Fruit fly (Drosophila melanogaster): ENCODE data around the gene CG12071.

DNA sequence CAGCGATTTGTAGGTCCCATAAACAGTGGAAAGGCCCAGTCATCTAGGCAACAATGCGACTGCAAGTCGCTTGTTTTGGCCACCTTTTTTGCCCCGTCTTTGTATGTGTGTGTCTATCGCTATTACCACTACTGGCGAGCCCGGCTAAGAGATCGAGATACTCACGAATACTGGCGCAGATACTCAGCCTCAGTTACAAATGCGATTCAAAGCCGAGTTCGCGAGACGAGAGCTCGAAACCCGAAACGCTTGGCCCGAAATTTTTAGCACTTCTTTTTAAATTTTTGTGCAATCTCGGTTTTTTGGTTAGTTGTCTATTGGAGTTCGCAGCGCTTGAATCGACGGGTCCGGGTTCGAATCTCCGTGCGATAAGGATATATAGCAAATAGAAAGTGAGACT lies 12.9 kb upstream of the CG12071 start, which contains the start of gene Cyp4c3:
- TF ChIP-seq psq (optimal IDR thresholded peaks at IDR 0.05) (no peak), CG8478 (optimal IDR thresholded peaks at IDR 0.05) (no peak), Dll (optimal IDR thresholded peaks at IDR 0.05) (no peak), usp (GFP tag; optimal IDR thresholded peaks at IDR 0.05) (no peak), pan (optimal IDR thresholded peaks at IDR 0.05) (no peak)

Data from whole organism.